Fruit fly (Drosophila melanogaster) whole organism, embryonic: ENCODE data around the gene CG34008.

Experiments
- Antp ChIP-seq: fragments of 200-800 bp; sonication (Bioruptor generic); optimal IDR thresholded peaks from 3 replicates; lab custom pipeline; 2016; ENCODE audit warnings: missing biosample characterization, missing genetic modification characterization
- CG10654 ChIP-seq: fragments of 200-800 bp; sonication (Bioruptor generic); optimal IDR thresholded peaks from 2 replicates; lab custom pipeline; 2016; ENCODE audit warnings: missing biosample characterization, missing genetic modification characterization
- CG11093 ChIP-seq: fragments of 200-800 bp; sonication (Bioruptor generic); IDR thresholded peaks from 3 replicates; pipeline ENCODE4 v1.3.6; 2022; ENCODE audit warnings: missing biosample characterization, missing genetic modification characterization
- CG13123 ChIP-seq: fragments of 200-800 bp; sonication (Bioruptor generic); optimal IDR thresholded peaks from 2 replicates; lab custom pipeline; 2016; ENCODE audit warnings: missing biosample characterization, missing genetic modification characterization
- CG14014 ChIP-seq: fragments of 200-800 bp; sonication (Bioruptor generic); IDR thresholded peaks from 2 replicates; pipeline ENCODE4 v1.3.6; 2022; ENCODE audit warnings: missing biosample characterization, missing genetic modification characterization
- CG15514 ChIP-seq: fragments of 200-800 bp; sonication (Bioruptor generic); optimal IDR thresholded peaks from 3 replicates; lab custom pipeline; 2017; ENCODE audit warnings: missing biosample characterization, missing genetic modification characterization, mild to moderate bottlenecking, moderate library complexity, missing genetic modification reagents
- CG17361 ChIP-seq: fragments of 200-800 bp; sonication (Bioruptor generic); IDR thresholded peaks from 3 replicates; pipeline ENCODE4 v1.3.6; 2022; ENCODE audit warnings: missing biosample characterization, missing genetic modification characterization
- CG1792 ChIP-seq: fragments of 200-800 bp; sonication (Bioruptor generic); optimal IDR thresholded peaks from 2 replicates; lab custom pipeline; 2016; ENCODE audit warnings: missing biosample characterization, missing genetic modification characterization
- CG18619 ChIP-seq: fragments of 200-800 bp; sonication (Bioruptor generic); optimal IDR thresholded peaks from 3 replicates; lab custom pipeline; 2017; ENCODE audit warnings: missing biosample characterization, mild to moderate bottlenecking, missing genetic modification characterization
- CG32772 ChIP-seq: fragments of 200-800 bp; sonication (Bioruptor generic); IDR thresholded peaks from 2 replicates; pipeline ENCODE4 v1.3.6; 2022; ENCODE audit warnings: missing biosample characterization, missing genetic modification characterization
- CG3281 ChIP-seq: fragments of 200-800 bp; sonication (Bioruptor generic); optimal IDR thresholded peaks from 3 replicates; lab custom pipeline; 2017; ENCODE audit warnings: missing biosample characterization, mild to moderate bottlenecking, missing genetic modification characterization
- CG3407 ChIP-seq: fragments of 200-800 bp; sonication (Bioruptor generic); optimal IDR thresholded peaks from 2 replicates; lab custom pipeline; 2018; ENCODE audit warnings: missing biosample characterization, mild to moderate bottlenecking, missing genetic modification characterization
- CG34376 ChIP-seq: fragments of 200-800 bp; sonication (Bioruptor generic); optimal IDR thresholded peaks from 2 replicates; lab custom pipeline; 2018; ENCODE audit warnings: missing biosample characterization, mild to moderate bottlenecking, missing genetic modification characterization
- CG43689 ChIP-seq: fragments of 200-800 bp; sonication (Bioruptor generic); IDR thresholded peaks from 2 replicates; pipeline ENCODE4 v1.3.6; 2022; ENCODE audit warnings: missing biosample characterization, missing genetic modification characterization
- CG4617 ChIP-seq: fragments of 200-800 bp; sonication (Bioruptor generic); optimal IDR thresholded peaks from 3 replicates; lab custom pipeline; 2016; ENCODE audit warnings: missing biosample characterization, missing genetic modification characterization, borderline replicate concordance
- CG6791 ChIP-seq: fragments of 200-800 bp; sonication (Bioruptor generic); IDR thresholded peaks from 3 replicates; pipeline ENCODE4 v1.3.6; 2022; ENCODE audit warnings: missing biosample characterization, missing genetic modification characterization; ENCODE audit not compliant: partially characterized antibody
- CG7271 ChIP-seq: fragments of 200-800 bp; sonication (Bioruptor generic); optimal IDR thresholded peaks from 2 replicates; lab custom pipeline; 2018; ENCODE audit warnings: missing biosample characterization, mild to moderate bottlenecking, missing genetic modification characterization, moderate library complexity
- CG7372 ChIP-seq: fragments of 200-800 bp; sonication (Bioruptor generic); IDR thresholded peaks from 2 replicates; pipeline ENCODE4 v1.3.6; 2022; ENCODE audit warnings: missing biosample characterization, missing genetic modification characterization
- CG7839 ChIP-seq: fragments of 200-800 bp; sonication (Bioruptor generic); optimal IDR thresholded peaks from 3 replicates; lab custom pipeline; 2018; ENCODE audit warnings: missing biosample characterization, mild to moderate bottlenecking, missing genetic modification characterization, moderate library complexity
- CG9876 ChIP-seq: fragments of 200-800 bp; sonication (Bioruptor generic); optimal IDR thresholded peaks from 2 replicates; lab custom pipeline; 2016; ENCODE audit warnings: missing biosample characterization, missing genetic modification characterization
- Camta ChIP-seq: fragments of 200-800 bp; sonication (Bioruptor generic); optimal IDR thresholded peaks from 2 replicates; lab custom pipeline; 2016; ENCODE audit warnings: missing biosample characterization, missing genetic modification characterization
- Dll ChIP-seq: fragments of 200-800 bp; sonication (Bioruptor generic); IDR thresholded peaks from 4 replicates; pipeline ENCODE4 v1.3.6; 2022; ENCODE audit warnings: missing biosample characterization, missing genetic modification characterization; ENCODE audit not compliant: partially characterized antibody
- Doc3 ChIP-seq: fragments of 200-800 bp; sonication (Bioruptor generic); IDR thresholded peaks from 3 replicates; pipeline ENCODE4 v1.3.6; 2022; ENCODE audit warnings: missing biosample characterization, missing genetic modification characterization; ENCODE audit not compliant: partially characterized antibody
- Fer2 ChIP-seq: fragments of 200-800 bp; sonication (Bioruptor generic); optimal IDR thresholded peaks from 2 replicates; lab custom pipeline; 2018; ENCODE audit warnings: missing biosample characterization, mild to moderate bottlenecking, missing genetic modification characterization, moderate library complexity
- Hr51 ChIP-seq, 2 experiments: fragments of 200-800 bp; sonication (Bioruptor generic); optimal IDR thresholded peaks; 2 replicates in 1 of 2; 3 replicates in 1 of 2; lab custom pipeline; 2016 to 2018; ENCODE audit warnings: missing biosample characterization in 2 of 2, missing genetic modification characterization in 2 of 2, mild to moderate bottlenecking in 1 of 2, moderate library complexity in 1 of 2
- Hsf ChIP-seq: fragments of 200-800 bp; sonication (Bioruptor generic); optimal IDR thresholded peaks from 3 replicates; lab custom pipeline; 2016; ENCODE audit warnings: missing biosample characterization, missing genetic modification characterization
- NC2α ChIP-seq: fragments of 200-800 bp; sonication (Bioruptor generic); optimal IDR thresholded peaks from 2 replicates; lab custom pipeline; 2016; ENCODE audit warnings: missing biosample characterization, missing genetic modification characterization
- Nf-YA ChIP-seq: fragments of 200-800 bp; sonication (Bioruptor generic); IDR thresholded peaks from 2 replicates; pipeline ENCODE4 v1.3.6; 2022; ENCODE audit warnings: missing biosample characterization, missing genetic modification characterization
- Opbp ChIP-seq: fragments of 200-800 bp; sonication (Bioruptor generic); IDR thresholded peaks from 3 replicates; pipeline ENCODE4 v1.3.6; 2022; ENCODE audit warnings: missing biosample characterization, missing genetic modification characterization; ENCODE audit not compliant: partially characterized antibody
- Xrp1 ChIP-seq: fragments of 200-800 bp; sonication (Bioruptor generic); IDR thresholded peaks from 2 replicates; pipeline ENCODE4 v1.3.6; 2022; ENCODE audit warnings: missing biosample characterization, missing genetic modification characterization
- amos ChIP-seq: fragments of 200-800 bp; sonication (Bioruptor generic); IDR thresholded peaks from 2 replicates; pipeline ENCODE4 v1.3.6; 2022; ENCODE audit warnings: missing biosample characterization, missing genetic modification characterization; ENCODE audit not compliant: partially characterized antibody
- aop ChIP-seq: fragments of 200-800 bp; sonication (Bioruptor generic); IDR thresholded peaks from 2 replicates; pipeline ENCODE4 v1.3.6; 2022; ENCODE audit warnings: missing biosample characterization, missing genetic modification characterization
- ci ChIP-seq: fragments of 200-800 bp; sonication (Bioruptor generic); IDR thresholded peaks from 3 replicates; pipeline ENCODE4 v1.3.6; 2022; ENCODE audit warnings: missing biosample characterization, missing genetic modification characterization
- corto ChIP-seq: fragments of 200-800 bp; sonication (Bioruptor generic); optimal IDR thresholded peaks from 2 replicates; lab custom pipeline; 2016; ENCODE audit warnings: missing biosample characterization, mild to moderate bottlenecking, missing genetic modification characterization, moderate library complexity
- cwo ChIP-seq: fragments of 200-800 bp; sonication (Bioruptor generic); optimal IDR thresholded peaks from 3 replicates; lab custom pipeline; 2017; ENCODE audit warnings: missing biosample characterization, missing genetic modification characterization, mild to moderate bottlenecking, moderate library complexity, missing genetic modification reagents
- disco-r ChIP-seq: fragments of 200-800 bp; sonication (Bioruptor generic); optimal IDR thresholded peaks from 2 replicates; lab custom pipeline; 2016; ENCODE audit warnings: missing biosample characterization, missing genetic modification characterization
- ems ChIP-seq: fragments of 200-800 bp; sonication (Bioruptor generic); optimal IDR thresholded peaks from 3 replicates; lab custom pipeline; 2016; ENCODE audit warnings: missing biosample characterization, missing genetic modification characterization
- gro ChIP-seq: fragments of 200-800 bp; sonication (Bioruptor generic); optimal IDR thresholded peaks from 2 replicates; lab custom pipeline; 2016; ENCODE audit warnings: missing biosample characterization, missing genetic modification characterization
- knrl ChIP-seq: fragments of 200-800 bp; sonication (Bioruptor generic); IDR thresholded peaks from 3 replicates; pipeline ENCODE4 v1.3.6; 2022; ENCODE audit warnings: missing biosample characterization, missing genetic modification characterization; ENCODE audit not compliant: partially characterized antibody
- maf-S ChIP-seq: fragments of 200-800 bp; sonication (Bioruptor generic); optimal IDR thresholded peaks from 2 replicates; lab custom pipeline; 2016; ENCODE audit warnings: missing biosample characterization, missing genetic modification characterization
- nom ChIP-seq: fragments of 200-800 bp; sonication (Bioruptor generic); optimal IDR thresholded peaks from 2 replicates; lab custom pipeline; 2017; ENCODE audit warnings: missing biosample characterization, missing genetic modification characterization, mild to moderate bottlenecking, moderate library complexity, missing genetic modification reagents
- oc ChIP-seq: fragments of 200-800 bp; sonication (Bioruptor generic); optimal IDR thresholded peaks from 2 replicates; lab custom pipeline; 2018; ENCODE audit warnings: missing biosample characterization, mild to moderate bottlenecking, missing genetic modification characterization, moderate library complexity
- prd ChIP-seq, 3 experiments: fragments of >200 bp in 2 of 3; fragments of 200-800 bp in 1 of 3; sonication (Bioruptor generic) in 1 of 3; optimal IDR thresholded peaks in 2 of 3; IDR thresholded peaks in 1 of 3; 2 replicates in 2 of 3; 3 replicates in 1 of 3; pipeline versions ENCODE4 v1.3.6 to Lab custom; 2017 to 2022; ENCODE audit warnings: missing biosample characterization in 1 of 3, missing genetic modification characterization in 1 of 3
- rib ChIP-seq: fragments of 200-800 bp; sonication (Bioruptor generic); IDR thresholded peaks from 2 replicates; pipeline ENCODE4 v1.3.6; 2022; ENCODE audit warnings: missing biosample characterization, missing genetic modification characterization
- run ChIP-seq: fragments of 200-800 bp; sonication (Bioruptor generic); optimal IDR thresholded peaks from 3 replicates; lab custom pipeline; 2018; ENCODE audit warnings: missing biosample characterization, mild to moderate bottlenecking, missing genetic modification characterization
- sd ChIP-seq: fragments of 200-800 bp; sonication (Bioruptor generic); optimal IDR thresholded peaks from 3 replicates; lab custom pipeline; 2018; ENCODE audit warnings: missing biosample characterization, mild to moderate bottlenecking, missing genetic modification characterization, moderate library complexity
- sqz ChIP-seq: fragments of 200-800 bp; sonication (Bioruptor generic); optimal IDR thresholded peaks from 3 replicates; lab custom pipeline; 2018; ENCODE audit warnings: missing biosample characterization, mild to moderate bottlenecking, missing genetic modification characterization
- tgo ChIP-seq: fragments of 200-800 bp; sonication (Bioruptor generic); IDR thresholded peaks from 3 replicates; pipeline ENCODE4 v1.3.6; 2022; ENCODE audit warnings: missing biosample characterization, missing genetic modification characterization
- ttk ChIP-seq: fragments of 200-800 bp; sonication (Bioruptor generic); IDR thresholded peaks from 2 replicates; pipeline ENCODE4 v2.1.2; 2022; ENCODE audit warnings: missing biosample characterization, missing genetic modification characterization
- vvl ChIP-seq: fragments of 200-800 bp; sonication (Bioruptor generic); IDR thresholded peaks from 2 replicates; pipeline ENCODE4 v1.3.6; 2022; ENCODE audit warnings: missing biosample characterization, missing genetic modification characterization

The CG34008 gene

DNA sequence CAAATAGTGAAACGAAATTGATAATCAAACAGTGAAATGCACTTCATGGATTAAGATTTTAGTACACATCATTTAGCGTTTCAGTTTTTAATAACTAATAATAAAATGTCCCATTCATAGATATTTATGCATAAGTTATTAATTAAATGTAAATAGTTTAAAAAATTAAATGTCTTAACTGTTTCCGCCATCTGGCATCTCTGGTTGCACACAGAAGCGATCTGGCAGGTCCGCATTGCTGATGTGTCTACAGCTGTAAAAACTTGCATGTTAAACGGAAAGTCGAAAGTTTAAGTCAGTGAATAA is 7.1 kb upstream of the CG34008 start, which contains the start of gene Srp72 (continued):
- TF ChIP-seq CG1792 (GFP tag; lab: Kevin White, UChicago) (no peak), CG15514 (GFP tag; lab: Kevin White, UChicago) (peak; percentile 52), Camta (no peak), CG34376 (GFP tag; lab: Kevin White, UChicago) (peak; percentile 33), CG9876 (no peak), run (tag; lab: Kevin White, UChicago) (no peak), CG7372 (GFP tag; lab: Robert Waterston, UW) (no peak), CG18619 (no peak), sqz (GFP tag; lab: Kevin White, UChicago) (no peak), amos (GFP tag; lab: Robert Waterston, UW) (no peak), ci (GFP tag; lab: Robert Waterston, UW) (peak; percentile 71), aop (GFP tag; lab: Robert Waterston, UW) (no peak), knrl (GFP tag; lab: Robert Waterston, UW) (no peak), CG11093 (GFP tag; lab: Robert Waterston, UW) (no peak), sd (tag; lab: Kevin White, UChicago) (peak; percentile 33), Antp (GFP tag; lab: Kevin White, UChicago) (no peak), tgo (GFP tag; lab: Robert Waterston, UW) (peak; percentile 27; the same call in 1 of the 3 replicates), disco-r (GFP tag; lab: Kevin White, UChicago) (no peak), CG32772 (GFP tag; lab: Robert Waterston, UW) (0 out of 2 replicates have a peak, but pooled peaks have one; percentile 30), ems (GFP tag; lab: Kevin White, UChicago) (no peak), corto (no peak), nom (no peak), CG4617 (GFP tag; lab: Kevin White, UChicago) (peak; percentile 11), Nf-YA (no peak), ttk (no peak), vvl (GFP tag; lab: Robert Waterston, UW) (peak; percentile 54), Dll (GFP tag; lab: Robert Waterston, UW) (0 out of 4 replicates have a peak, but pooled peaks have one; percentile 43), CG3281 (GFP tag; lab: Kevin White, UChicago) (peak; percentile 42), CG7271 (no peak), cwo (GFP tag; lab: Kevin White, UChicago) (peak; percentile 10), CG17361 (GFP tag; lab: Robert Waterston, UW) (no peak), Doc3 (GFP tag; lab: Robert Waterston, UW) (no peak), NC2α (GFP tag; lab: Kevin White, UChicago) (no peak), CG43689 (GFP tag; lab: Robert Waterston, UW) (no peak), Fer2 (tag; lab: Kevin White, UChicago) (peak; percentile 50), CG3407 (GFP tag; lab: Kevin White, UChicago) (no peak), Xrp1 (GFP tag; lab: Robert Waterston, UW) (peak; percentile 41; the same call in 1 of the 2 replicates), rib (GFP tag; lab: Robert Waterston, UW) (no peak), CG13123 (GFP tag; lab: Kevin White, UChicago) (no peak), maf-S (GFP tag; lab: Kevin White, UChicago) (no peak), Hr51 (GFP tag; optimal IDR thresholded peaks at IDR 0.05; lab: Kevin White, UChicago) (peak; percentile 19 to 33), gro (GFP tag; lab: Kevin White, UChicago) (no peak), CG6791 (GFP tag; lab: Robert Waterston, UW) (no peak), CG7839 (tag; lab: Kevin White, UChicago) (peak; percentile 49), CG14014 (GFP tag; lab: Robert Waterston, UW) (peak; percentile 47; the same call in 1 of the 2 replicates), CG10654 (peak; percentile 51), Opbp (GFP tag; lab: Robert Waterston, UW) (no peak), Hsf (GFP tag; lab: Kevin White, UChicago) (peak; percentile 48), oc (tag; lab: Kevin White, UChicago) (no peak), prd (optimal IDR thresholded peaks at IDR 0.05; lab: Kevin White, UChicago) (no peak), prd (GFP tag; IDR thresholded peaks at IDR 0.05; lab: Robert Waterston, UW) (peak; percentile 59)
